Fruit fly (Drosophila melanogaster) whole organism, embryonic: ENCODE measurements around the gene CG14277.

Source experiments
- CG10543 ChIP-seq: fragments of 200-800 bp; sonication (Bioruptor generic); optimal IDR thresholded peaks from 3 replicates; lab custom pipeline; 2017; ENCODE audit warnings: missing biosample characterization, mild to moderate bottlenecking, missing genetic modification characterization, moderate library complexity
- CG11093 ChIP-seq: fragments of 200-800 bp; sonication (Bioruptor generic); IDR thresholded peaks from 3 replicates; pipeline ENCODE4 v1.3.6; 2022; ENCODE audit warnings: missing biosample characterization, missing genetic modification characterization
- CG12219 ChIP-seq: fragments of 200-800 bp; sonication (Bioruptor generic); optimal IDR thresholded peaks from 3 replicates; lab custom pipeline; 2018; ENCODE audit warnings: missing biosample characterization, mild to moderate bottlenecking, missing genetic modification characterization
- CG12391 ChIP-seq: fragments of 200-800 bp; sonication (Bioruptor generic); optimal IDR thresholded peaks from 3 replicates; lab custom pipeline; 2018; ENCODE audit warnings: missing biosample characterization, mild to moderate bottlenecking, missing genetic modification characterization, moderate library complexity
- CG12659 ChIP-seq: fragments of 200-800 bp; sonication (Bioruptor generic); optimal IDR thresholded peaks from 3 replicates; lab custom pipeline; 2017; ENCODE audit warnings: mild to moderate bottlenecking, missing biosample characterization, missing genetic modification reagents, missing genetic modification characterization
- CG13424 ChIP-seq: fragments of 200-800 bp; sonication (Bioruptor generic); optimal IDR thresholded peaks from 2 replicates; lab custom pipeline; 2019; ENCODE audit warnings: missing biosample characterization, mild to moderate bottlenecking, missing genetic modification characterization, moderate library complexity
- CG14050 ChIP-seq: fragments of 200-800 bp; sonication (Bioruptor generic); IDR thresholded peaks from 3 replicates; pipeline ENCODE4 v1.3.6; 2022; ENCODE audit warnings: missing biosample characterization, missing genetic modification characterization
- CG17829 ChIP-seq: fragments of 200-800 bp; optimal IDR thresholded peaks from 2 replicates; lab custom pipeline; 2019; ENCODE audit warnings: missing biosample characterization, mild to moderate bottlenecking, missing genetic modification characterization, moderate library complexity
- CG17912 ChIP-seq: fragments of 200-800 bp; sonication (Bioruptor generic); optimal IDR thresholded peaks from 2 replicates; lab custom pipeline; 2018; ENCODE audit warnings: missing biosample characterization, mild to moderate bottlenecking, missing genetic modification characterization
- CG1832 ChIP-seq: fragments of 200-800 bp; sonication (Bioruptor generic); optimal IDR thresholded peaks from 2 replicates; lab custom pipeline; 2017; ENCODE audit warnings: missing biosample characterization, mild to moderate bottlenecking, missing genetic modification characterization, inconsistent platforms
- CG31388 ChIP-seq: fragments of 200-800 bp; sonication (Bioruptor generic); optimal IDR thresholded peaks from 2 replicates; lab custom pipeline; 2016; ENCODE audit warnings: missing biosample characterization, missing genetic modification characterization
- CG3838 ChIP-seq: fragments of 200-800 bp; sonication (Bioruptor generic); optimal IDR thresholded peaks from 3 replicates; lab custom pipeline; 2016; ENCODE audit warnings: missing biosample characterization, missing genetic modification characterization
- CG4328 ChIP-seq: fragments of 200-800 bp; sonication (Bioruptor generic); optimal IDR thresholded peaks from 3 replicates; lab custom pipeline; 2017; ENCODE audit warnings: missing biosample characterization, missing genetic modification reagents, missing genetic modification characterization
- CG7357 ChIP-seq: fragments of 200-800 bp; sonication (Bioruptor generic); IDR thresholded peaks from 3 replicates; pipeline ENCODE4 v1.3.6; 2022; ENCODE audit warnings: missing biosample characterization, missing genetic modification characterization
- CG8924 ChIP-seq: fragments of 200-800 bp; optimal IDR thresholded peaks from 3 replicates; lab custom pipeline; 2019; ENCODE audit warnings: missing biosample characterization, mild to moderate bottlenecking, missing genetic modification characterization, moderate library complexity
- CG9797 ChIP-seq: fragments of 200-800 bp; sonication (Bioruptor generic); optimal IDR thresholded peaks from 3 replicates; lab custom pipeline; 2018; ENCODE audit warnings: missing biosample characterization, mild to moderate bottlenecking, missing genetic modification characterization
- D ChIP-seq, 2 experiments: fragments of 200-800 bp in 1 of 2; fragments of >200 bp in 1 of 2; sonication (Bioruptor generic) in 1 of 2; optimal IDR thresholded peaks; 2 replicates in 1 of 2; 3 replicates in 1 of 2; lab custom pipeline; 2017; ENCODE audit warnings: mild to moderate bottlenecking in 1 of 2, missing biosample characterization in 1 of 2, missing genetic modification characterization in 1 of 2, missing genetic modification reagents in 1 of 2
- Dp ChIP-seq: fragments of 200-800 bp; sonication (Bioruptor generic); optimal IDR thresholded peaks from 2 replicates; lab custom pipeline; 2018; ENCODE audit warnings: missing biosample characterization, mild to moderate bottlenecking, missing genetic modification characterization, moderate library complexity
- H15 ChIP-seq: fragments of 200-800 bp; sonication (Bioruptor generic); IDR thresholded peaks from 3 replicates; pipeline ENCODE4 v1.3.6; 2022; ENCODE audit warnings: missing biosample characterization, missing genetic modification characterization
- HmgD ChIP-seq: fragments of 200-800 bp; sonication (Bioruptor generic); optimal IDR thresholded peaks from 3 replicates; lab custom pipeline; 2016; ENCODE audit warnings: missing biosample characterization, missing genetic modification characterization
- Kr ChIP-seq: fragments of 200-800 bp; sonication (Bioruptor generic); optimal IDR thresholded peaks from 2 replicates; lab custom pipeline; 2017; ENCODE audit warnings: missing biosample characterization, mild to moderate bottlenecking, missing genetic modification characterization
- Lhr ChIP-seq: fragments of 200-800 bp; sonication (Bioruptor generic); optimal IDR thresholded peaks from 3 replicates; lab custom pipeline; 2017; ENCODE audit warnings: mild to moderate bottlenecking, missing biosample characterization, missing genetic modification reagents, missing genetic modification characterization
- MTF-1 ChIP-seq: fragments of 200-800 bp; sonication (Bioruptor generic); optimal IDR thresholded peaks from 2 replicates; lab custom pipeline; 2018; ENCODE audit warnings: missing biosample characterization, mild to moderate bottlenecking, missing genetic modification characterization, borderline replicate concordance
- Neu2 ChIP-seq: fragments of 200-800 bp; sonication (Bioruptor generic); optimal IDR thresholded peaks from 3 replicates; lab custom pipeline; 2016; ENCODE audit warnings: missing biosample characterization, missing genetic modification characterization, borderline replicate concordance
- Ptx1 ChIP-seq: fragments of 200-800 bp; sonication (Bioruptor generic); IDR thresholded peaks from 2 replicates; pipeline ENCODE4 v1.3.6; 2022; ENCODE audit warnings: missing biosample characterization, missing genetic modification characterization
- Rfx ChIP-seq: fragments of 200-800 bp; sonication (Bioruptor generic); IDR thresholded peaks from 2 replicates; pipeline ENCODE4 v1.3.6; 2022; ENCODE audit warnings: missing biosample characterization, missing genetic modification characterization
- Six4 ChIP-seq: fragments of 200-800 bp; sonication (Bioruptor generic); optimal IDR thresholded peaks from 2 replicates; lab custom pipeline; 2016; ENCODE audit warnings: missing biosample characterization, missing genetic modification characterization
- Sox102F ChIP-seq: fragments of 200-800 bp; sonication (Bioruptor generic); optimal IDR thresholded peaks from 2 replicates; lab custom pipeline; 2018; ENCODE audit warnings: missing biosample characterization, mild to moderate bottlenecking, missing genetic modification characterization, moderate library complexity
- Taf1 ChIP-seq: fragments of 200-800 bp; sonication (Bioruptor generic); IDR thresholded peaks from 2 replicates; pipeline ENCODE4 v1.3.6; 2022; ENCODE audit warnings: missing biosample characterization, missing genetic modification characterization
- Xbp1 ChIP-seq: fragments of 200-800 bp; sonication (Bioruptor generic); optimal IDR thresholded peaks from 3 replicates; lab custom pipeline; 2016; ENCODE audit warnings: missing biosample characterization, mild to moderate bottlenecking, missing genetic modification characterization
- al ChIP-seq: fragments of 200-800 bp; sonication (Bioruptor generic); IDR thresholded peaks from 2 replicates; pipeline ENCODE4 v1.3.6; 2022; ENCODE audit warnings: missing biosample characterization, missing genetic modification characterization
- br ChIP-seq: fragments of >200 bp; optimal IDR thresholded peaks from 2 replicates; lab custom pipeline; 2017
- dm ChIP-seq: fragments of 200-800 bp; sonication (Bioruptor generic); optimal IDR thresholded peaks from 3 replicates; lab custom pipeline; 2016; ENCODE audit warnings: missing biosample characterization, missing genetic modification characterization
- dmrt99B ChIP-seq: fragments of 200-800 bp; sonication (Bioruptor generic); optimal IDR thresholded peaks from 2 replicates; lab custom pipeline; 2018; ENCODE audit warnings: missing biosample characterization, mild to moderate bottlenecking, missing genetic modification characterization, moderate library complexity
- esg ChIP-seq: fragments of 200-800 bp; sonication (Bioruptor generic); conservative IDR thresholded peaks from 2 replicates; pipeline ENCODE4 v1.3.6; 2022; ENCODE audit warnings: missing biosample characterization, missing genetic modification characterization
- eve ChIP-seq, 2 experiments: fragments of >200 bp; optimal IDR thresholded peaks; 2 replicates each; lab custom pipeline; 2017; ENCODE audit warnings: missing biosample characterization in 2 of 2, missing genetic modification characterization in 2 of 2
- gsb ChIP-seq: fragments of 200-800 bp; sonication (Bioruptor generic); IDR thresholded peaks from 2 replicates; pipeline ENCODE4 v1.3.6; 2022; ENCODE audit warnings: missing biosample characterization, missing genetic modification characterization
- her ChIP-seq: fragments of 200-800 bp; sonication (Bioruptor generic); optimal IDR thresholded peaks from 2 replicates; lab custom pipeline; 2016; ENCODE audit warnings: missing biosample characterization, missing genetic modification characterization
- kni ChIP-seq: fragments of 200-800 bp; sonication (Bioruptor generic); optimal IDR thresholded peaks from 3 replicates; lab custom pipeline; 2017; ENCODE audit warnings: mild to moderate bottlenecking, missing biosample characterization, missing genetic modification reagents, missing genetic modification characterization
- mirr ChIP-seq: fragments of 200-800 bp; sonication (Bioruptor generic); optimal IDR thresholded peaks from 3 replicates; lab custom pipeline; 2018; ENCODE audit warnings: missing biosample characterization, mild to moderate bottlenecking, missing genetic modification characterization
- oc ChIP-seq: fragments of 200-800 bp; sonication (Bioruptor generic); optimal IDR thresholded peaks from 2 replicates; lab custom pipeline; 2018; ENCODE audit warnings: missing biosample characterization, mild to moderate bottlenecking, missing genetic modification characterization, moderate library complexity
- odd ChIP-seq: fragments of 200-800 bp; sonication (Bioruptor generic); optimal IDR thresholded peaks from 2 replicates; lab custom pipeline; 2017; ENCODE audit warnings: missing biosample characterization, mild to moderate bottlenecking, missing genetic modification characterization
- rib ChIP-seq: fragments of 200-800 bp; sonication (Bioruptor generic); IDR thresholded peaks from 2 replicates; pipeline ENCODE4 v1.3.6; 2022; ENCODE audit warnings: missing biosample characterization, missing genetic modification characterization
- sim ChIP-seq: fragments of 200-800 bp; sonication (Bioruptor generic); IDR thresholded peaks from 2 replicates; pipeline ENCODE4 v1.3.6; 2022; ENCODE audit warnings: missing biosample characterization, missing genetic modification characterization
- tin ChIP-seq: fragments of 200-800 bp; sonication (Bioruptor generic); optimal IDR thresholded peaks from 3 replicates; lab custom pipeline; 2016; ENCODE audit warnings: missing biosample characterization, missing genetic modification characterization

The CG14277 gene

DNA sequence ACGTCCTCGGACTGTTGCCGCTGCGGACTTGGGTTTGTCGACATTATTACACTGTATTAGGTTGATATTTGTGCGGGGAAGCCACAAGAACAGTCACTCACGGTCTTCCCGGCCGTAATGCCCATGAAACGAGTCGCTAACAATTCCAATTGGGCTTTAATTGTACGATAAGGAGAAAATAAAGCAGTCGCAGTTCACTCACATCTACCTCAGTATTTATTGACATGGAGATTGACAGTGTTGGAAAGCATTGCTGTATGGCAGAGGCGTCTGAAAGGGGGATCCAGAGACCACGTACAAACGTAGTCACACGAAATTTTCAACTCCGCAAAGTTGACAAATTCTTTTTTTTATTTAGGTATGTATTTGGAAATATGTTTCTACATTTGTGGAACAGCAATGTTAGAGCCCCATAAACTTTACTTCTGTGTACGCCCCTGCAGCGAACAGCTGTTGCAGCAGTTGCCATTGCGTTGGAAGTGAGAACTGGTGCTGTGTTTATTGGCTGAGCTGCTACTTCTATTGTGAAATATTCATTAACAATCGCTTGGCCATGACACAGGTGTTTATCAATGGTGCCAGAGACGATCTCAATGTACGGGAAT is 29.5 kb upstream of the CG14277 start, which contains the start of the genes CG8372 and CG8360 (continued):
- TF ChIP-seq D (optimal IDR thresholded peaks at IDR 0.05; lab: Kevin White, UChicago) (no peak), D (GFP tag; optimal IDR thresholded peaks at IDR 0.05; lab: Kevin White, UChicago) (peak; percentile 98), Rfx (peak; percentile 100), CG11093 (GFP tag; lab: Robert Waterston, UW) (peak; percentile 99), odd (GFP tag; lab: Kevin White, UChicago) (peak; percentile 97), CG9797 (peak; percentile 76), al (GFP tag; lab: Robert Waterston, UW) (peak; percentile 98), CG17912 (peak; percentile 94), Sox102F (GFP tag; lab: Kevin White, UChicago) (peak; percentile 98), CG12219 (peak; percentile 98), dm (peak; percentile 98), CG12391 (peak; percentile 99), CG8924 (tag; lab: Kevin White, UChicago) (peak; percentile 98), CG7357 (GFP tag; lab: Robert Waterston, UW) (peak; percentile 95), MTF-1 (peak; percentile 97), dmrt99B (tag; lab: Kevin White, UChicago) (peak; percentile 98), gsb (GFP tag; lab: Robert Waterston, UW) (peak; percentile 98), tin (GFP tag; lab: Kevin White, UChicago) (peak; percentile 99), Neu2 (GFP tag; lab: Kevin White, UChicago) (peak; percentile 95), mirr (GFP tag; lab: Kevin White, UChicago) (peak; percentile 99), CG3838 (GFP tag; lab: Kevin White, UChicago) (peak; percentile 97), Xbp1 (GFP tag; lab: Kevin White, UChicago) (peak; percentile 100), Dp (GFP tag; lab: Kevin White, UChicago) (peak; percentile 45), CG4328 (peak; percentile 97), H15 (GFP tag; lab: Robert Waterston, UW) (peak; percentile 99), CG10543 (GFP tag; lab: Kevin White, UChicago) (peak; percentile 98), Ptx1 (GFP tag; lab: Robert Waterston, UW) (peak; percentile 100), esg (GFP tag; lab: Robert Waterston, UW) (peak; percentile 99), her (peak; percentile 98), CG1832 (GFP tag; lab: Kevin White, UChicago) (no peak), eve (GFP tag; optimal IDR thresholded peaks at IDR 0.05; lab: Kevin White, UChicago) (peak in 1 of 2 experiments; percentile 46), CG17829 (tag; lab: Kevin White, UChicago) (peak; percentile 98), CG31388 (GFP tag; lab: Kevin White, UChicago) (peak; percentile 97), CG12659 (GFP tag; lab: Kevin White, UChicago) (peak; percentile 99), br (no peak), sim (GFP tag; lab: Robert Waterston, UW) (peak; percentile 98), oc (tag; lab: Kevin White, UChicago) (peak; percentile 97), HmgD (GFP tag; lab: Kevin White, UChicago) (peak; percentile 99), CG13424 (tag; lab: Kevin White, UChicago) (peak; percentile 99), CG14050 (GFP tag; lab: Robert Waterston, UW) (peak; percentile 99), Lhr (peak; percentile 92), kni (GFP tag; lab: Kevin White, UChicago) (peak; percentile 90), Kr (GFP tag; lab: Kevin White, UChicago) (peak; percentile 18), rib (peak; percentile 99), Taf1 (GFP tag; lab: Robert Waterston, UW) (peak; percentile 98), Six4 (GFP tag; lab: Kevin White, UChicago) (peak; percentile 99)
